Fruit fly (Drosophila melanogaster): ENCODE measurements around the gene CG31676.

Gene CG31676

dm6 chr2L:20807617-20808509, 32.7 kb upstream of the CG31676 start (continued):
- TF ChIP-seq CG11723 (GFP tag; optimal IDR thresholded peaks at IDR 0.05), result no peak
- peak; percentile 29 for TF ChIP-seq nmo (GFP tag; optimal IDR thresholded peaks at IDR 0.05)
- peak; percentile 18 for TF ChIP-seq CG12155 (GFP tag; optimal IDR thresholded peaks at IDR 0.05)
- no peak for TF ChIP-seq Dip2 (GFP tag; IDR thresholded peaks at IDR 0.05)
- peak; percentile 36; the same call in 1 of the 2 replicates for TF ChIP-seq CG9215 (GFP tag; IDR thresholded peaks at IDR 0.05)
- TF ChIP-seq Doc2 (GFP tag; IDR thresholded peaks at IDR 0.05), result no peak
- TF ChIP-seq danr (GFP tag; IDR thresholded peaks at IDR 0.05), result 0 out of 2 replicates have a peak, but pooled peaks have one; percentile 22
- no peak for TF ChIP-seq trh (GFP tag; optimal IDR thresholded peaks at IDR 0.05)
- TF ChIP-seq CG4707 (GFP tag; optimal IDR thresholded peaks at IDR 0.05), result peak; percentile 41
- TF ChIP-seq prd (optimal IDR thresholded peaks at IDR 0.05), result no peak
- peak; percentile 54; the same call in 2 of the 3 replicates for TF ChIP-seq prd (GFP tag; IDR thresholded peaks at IDR 0.05)
- TF ChIP-seq Doc3 (GFP tag; IDR thresholded peaks at IDR 0.05; ENCODE audit: partially characterized antibody), result no peak
- peak; percentile 63 for TF ChIP-seq slbo (GFP tag; IDR thresholded peaks at IDR 0.05)
- TF ChIP-seq CG7271 (tag; optimal IDR thresholded peaks at IDR 0.05), result peak; percentile 1
- peak; percentile 50 for TF ChIP-seq CG8924 (tag; optimal IDR thresholded peaks at IDR 0.05)
- TF ChIP-seq CG18262 (tag; optimal IDR thresholded peaks at IDR 0.05), result peak; percentile 39
- TF ChIP-seq ttk (GFP tag; IDR thresholded peaks at IDR 0.05), result 0 out of 2 replicates have a peak, but pooled peaks have one; percentile 12
- 0 out of 2 replicates have a peak, but pooled peaks have one; percentile 6 for TF ChIP-seq NFAT (GFP tag; IDR thresholded peaks at IDR 0.05)
- TF ChIP-seq odd (GFP tag; optimal IDR thresholded peaks at IDR 0.05), result peak; percentile 41
- TF ChIP-seq Oaz (GFP tag; IDR thresholded peaks at IDR 0.05), result 0 out of 2 replicates have a peak, but pooled peaks have one; percentile 36
- TF ChIP-seq lbe (GFP tag; optimal IDR thresholded peaks at IDR 0.05), result no peak
- TF ChIP-seq CG11456 (GFP tag; IDR thresholded peaks at IDR 0.05), result no peak
- TF ChIP-seq ftz-f1 (GFP tag; optimal IDR thresholded peaks at IDR 0.05), result no peak
- TF ChIP-seq wek (GFP tag; optimal IDR thresholded peaks at IDR 0.05), result peak; percentile 63
- peak; percentile 54 for TF ChIP-seq Vsx1 (GFP tag; optimal IDR thresholded peaks at IDR 0.05)
- no peak for TF ChIP-seq CG31388 (GFP tag; optimal IDR thresholded peaks at IDR 0.05)
- TF ChIP-seq Bdp1 (GFP tag; optimal IDR thresholded peaks at IDR 0.05), result no peak
- no peak for TF ChIP-seq fd102C (GFP tag; optimal IDR thresholded peaks at IDR 0.05)
- TF ChIP-seq CG9727 (GFP tag; optimal IDR thresholded peaks at IDR 0.05), result peak; percentile 58
- no peak for TF ChIP-seq hth (optimal IDR thresholded peaks at IDR 0.05)
- no peak for TF ChIP-seq CG9876 (GFP tag; optimal IDR thresholded peaks at IDR 0.05)
- peak; percentile 52 for TF ChIP-seq eyg (GFP tag; optimal IDR thresholded peaks at IDR 0.05)
- no peak for TF ChIP-seq CG16813 (GFP tag; IDR thresholded peaks at IDR 0.05; ENCODE audit: partially characterized antibody)
- TF ChIP-seq disco-r (GFP tag; optimal IDR thresholded peaks at IDR 0.05), result no peak
- TF ChIP-seq insv (GFP tag; optimal IDR thresholded peaks at IDR 0.05), result no peak
- TF ChIP-seq sc (optimal IDR thresholded peaks at IDR 0.05), result no peak
- TF ChIP-seq sc (GFP tag; optimal IDR thresholded peaks at IDR 0.05), result no peak
- TF ChIP-seq esg (GFP tag; conservative IDR thresholded peaks at IDR 0.05), result peak; percentile 53
- no peak for TF ChIP-seq Hr39 (optimal IDR thresholded peaks at IDR 0.05)
- TF ChIP-seq ab (GFP tag; optimal IDR thresholded peaks at IDR 0.05), result no peak
- TF ChIP-seq CG3281 (GFP tag; optimal IDR thresholded peaks at IDR 0.05), result peak; percentile 61
- peak; percentile 66 for TF ChIP-seq E2f1 (GFP tag; IDR thresholded peaks at IDR 0.05)
- peak; percentile 28 for TF ChIP-seq Bteb2 (GFP tag; optimal IDR thresholded peaks at IDR 0.05)
- TF ChIP-seq CG18619 (GFP tag; optimal IDR thresholded peaks at IDR 0.05), result peak; percentile 32
- no peak for TF ChIP-seq Sry-β (GFP tag; optimal IDR thresholded peaks at IDR 0.05)
- TF ChIP-seq D (optimal IDR thresholded peaks at IDR 0.05), result no peak
- TF ChIP-seq D (GFP tag; optimal IDR thresholded peaks at IDR 0.05), result no peak
- no peak for TF ChIP-seq CG9437 (GFP tag; optimal IDR thresholded peaks at IDR 0.05)
- TF ChIP-seq CG13775 (GFP tag; optimal IDR thresholded peaks at IDR 0.05), result peak; percentile 30
- TF ChIP-seq CG8388 (GFP tag; optimal IDR thresholded peaks at IDR 0.05), result peak; percentile 1
- no peak for TF ChIP-seq fru (optimal IDR thresholded peaks at IDR 0.05)

Measured in whole organism, embryonic.